Worm (Caenorhabditis elegans) whole organism, L3 larva: ENCODE results near the gene kmo-2.

ENCODE experiments used
- R02D3.7 ChIP-seq: fragments of 150-350 bp; optimal IDR thresholded peaks from 2 replicates; lab custom pipeline; 2014; ENCODE audit warnings: missing biosample characterization, missing genetic modification characterization
- elt-3 ChIP-seq, 3 experiments: fragments of 150-350 bp in 1 of 3; sonication (generic microtip) in 2 of 3; optimal IDR thresholded peaks; 2 replicates in 2 of 3; 4 replicates in 1 of 3; lab custom pipeline; 2014 to 2017; ENCODE audit warnings: missing biosample characterization in 3 of 3, missing genetic modification characterization in 3 of 3
- fos-1 ChIP-seq: fragments of 150-350 bp; optimal IDR thresholded peaks from 2 replicates; lab custom pipeline; 2014; ENCODE audit warnings: missing biosample characterization, missing genetic modification characterization
- nhr-12 ChIP-seq: fragments of 150-350 bp; optimal IDR thresholded peaks from 2 replicates; lab custom pipeline; 2014; ENCODE audit warnings: missing biosample characterization, missing genetic modification characterization
- nhr-25 ChIP-seq: sonication (generic microtip); optimal IDR thresholded peaks from 2 replicates; lab custom pipeline; 2017; ENCODE audit warnings: missing biosample characterization, missing genetic modification characterization
- nhr-43 ChIP-seq: sonication (generic microtip); optimal IDR thresholded peaks from 2 replicates; lab custom pipeline; 2016; ENCODE audit warnings: mild to moderate bottlenecking, missing genetic modification characterization, missing compliant biosample characterization; ENCODE audit not compliant: poor library complexity, severe bottlenecking
- unc-62 ChIP-seq: fragments of 150-350 bp; sonication (generic microtip); optimal IDR thresholded peaks from 4 replicates; lab custom pipeline; 2014; ENCODE audit warnings: missing biosample characterization, missing genetic modification reagents, missing genetic modification characterization
- ztf-11 ChIP-seq: fragments of 150-350 bp; optimal IDR thresholded peaks from 2 replicates; lab custom pipeline; 2014; ENCODE audit warnings: missing biosample characterization, missing genetic modification characterization

DNA sequence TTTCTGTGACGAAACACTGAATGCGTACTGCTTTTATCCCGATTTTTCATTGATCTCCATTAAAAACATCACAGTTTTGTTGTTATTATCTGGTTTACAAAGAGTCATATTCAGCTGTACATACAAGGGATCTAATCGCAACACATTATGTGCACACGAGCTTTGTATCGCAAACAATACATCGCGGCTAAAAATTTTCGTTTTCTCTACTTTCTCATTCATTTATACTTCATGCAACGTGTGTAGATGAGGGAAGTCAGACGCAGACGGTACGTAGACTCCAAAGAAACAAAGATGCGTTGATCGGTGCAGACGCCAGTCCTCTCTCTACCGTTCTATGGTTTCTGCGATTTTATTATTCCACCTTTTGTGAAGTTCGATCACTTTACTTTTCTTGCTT, 38.5 kb upstream of the kmo-2 start, which contains the start of gene nhr-136:
- TF ChIP-seq unc-62 (no peak), nhr-25 (no peak), R02D3.7 (tag; lab: Kevin White, UChicago) (no peak), ztf-11 (tag; lab: Kevin White, UChicago) (no peak), nhr-12 (tag; lab: Kevin White, UChicago) (no peak), fos-1 (tag; lab: Kevin White, UChicago) (no peak), nhr-43 (tag; lab: Kevin White, UChicago) (no peak), elt-3 (tag; optimal IDR thresholded peaks at IDR 0.05; lab: Kevin White, UChicago) (no peak)
